Fruit fly (Drosophila melanogaster) whole organism, prepupa: ENCODE measurements around the gene RhoU.

Experiments
- Blimp-1 ChIP-seq: fragments of 200-800 bp; sonication (Bioruptor generic); optimal IDR thresholded peaks from 3 replicates; lab custom pipeline; 2017; ENCODE audit warnings: missing biosample characterization, missing genetic modification characterization, mild to moderate bottlenecking, moderate library complexity, missing genetic modification reagents
- CG10631 ChIP-seq: fragments of 200-800 bp; sonication (Bioruptor generic); optimal IDR thresholded peaks from 2 replicates; lab custom pipeline; 2016; ENCODE audit warnings: missing biosample characterization, missing genetic modification characterization
- CG10669 ChIP-seq: fragments of 200-800 bp; sonication (Bioruptor generic); optimal IDR thresholded peaks from 3 replicates; lab custom pipeline; 2018; ENCODE audit warnings: missing biosample characterization, mild to moderate bottlenecking, missing genetic modification characterization, moderate library complexity
- CG11762 ChIP-seq: fragments of 200-800 bp; sonication (Bioruptor generic); optimal IDR thresholded peaks from 3 replicates; lab custom pipeline; 2016; ENCODE audit warnings: missing biosample characterization, missing genetic modification characterization; ENCODE audit not compliant: insufficient read depth
- CG11902 ChIP-seq: fragments of 200-800 bp; sonication (Bioruptor generic); optimal IDR thresholded peaks from 3 replicates; lab custom pipeline; 2016; ENCODE audit warnings: missing biosample characterization, missing genetic modification characterization
- CG31627 ChIP-seq: fragments of 200-800 bp; sonication (Bioruptor generic); optimal IDR thresholded peaks from 3 replicates; lab custom pipeline; 2016; ENCODE audit warnings: missing biosample characterization, missing genetic modification characterization
- CG32006 ChIP-seq: fragments of 200-800 bp; sonication (Bioruptor generic); optimal IDR thresholded peaks from 3 replicates; lab custom pipeline; 2017; ENCODE audit warnings: missing biosample characterization, mild to moderate bottlenecking, missing genetic modification characterization
- CG34406 ChIP-seq: fragments of 200-800 bp; sonication (Bioruptor generic); optimal IDR thresholded peaks from 3 replicates; lab custom pipeline; 2016; ENCODE audit warnings: missing biosample characterization, missing genetic modification characterization
- CG6163 ChIP-seq: fragments of 200-800 bp; sonication (Bioruptor generic); IDR thresholded peaks from 3 replicates; pipeline ENCODE4 v1.3.6; 2022; ENCODE audit warnings: missing biosample characterization, missing genetic modification characterization
- CG6276 ChIP-seq: fragments of 200-800 bp; sonication (Bioruptor generic); optimal IDR thresholded peaks from 2 replicates; lab custom pipeline; 2017; ENCODE audit warnings: missing biosample characterization, mild to moderate bottlenecking, missing genetic modification characterization
- CG6854 ChIP-seq: fragments of 200-800 bp; sonication (Bioruptor generic); optimal IDR thresholded peaks from 2 replicates; lab custom pipeline; 2017; ENCODE audit warnings: missing biosample characterization, mild to moderate bottlenecking, missing genetic modification characterization
- CG9139 ChIP-seq: fragments of 200-800 bp; sonication (Bioruptor generic); optimal IDR thresholded peaks from 3 replicates; lab custom pipeline; 2017; ENCODE audit warnings: missing biosample characterization, mild to moderate bottlenecking, missing genetic modification characterization
- Eip78C ChIP-seq: fragments of 200-800 bp; sonication (Bioruptor generic); peaks from one replicate; lab custom pipeline; 2016; ENCODE audit warnings: missing biosample characterization, missing genetic modification characterization
- Ets96B ChIP-seq: fragments of 200-800 bp; optimal IDR thresholded peaks from 2 replicates; lab custom pipeline; 2019; ENCODE audit warnings: missing biosample characterization, mild to moderate bottlenecking, missing genetic modification characterization, moderate library complexity
- Gug ChIP-seq: fragments of 200-800 bp; sonication (Bioruptor generic); IDR thresholded peaks from 2 replicates; pipeline ENCODE4 v1.3.6; 2022; ENCODE audit warnings: missing biosample characterization, missing genetic modification characterization
- Hr39 ChIP-seq: fragments of 200-800 bp; sonication (Bioruptor generic); optimal IDR thresholded peaks from 2 replicates; lab custom pipeline; 2016; ENCODE audit warnings: missing biosample characterization, missing genetic modification characterization
- Hr4 ChIP-seq: fragments of 200-800 bp; sonication (Bioruptor generic); optimal IDR thresholded peaks from 3 replicates; lab custom pipeline; 2016; ENCODE audit warnings: missing biosample characterization, missing genetic modification characterization
- Met ChIP-seq: fragments of 200-800 bp; sonication (Bioruptor generic); optimal IDR thresholded peaks from 3 replicates; lab custom pipeline; 2016; ENCODE audit warnings: missing biosample characterization, missing genetic modification characterization
- OdsH ChIP-seq: fragments of 200-800 bp; sonication (Bioruptor generic); optimal IDR thresholded peaks from 3 replicates; lab custom pipeline; 2016; ENCODE audit warnings: missing biosample characterization, missing genetic modification characterization
- Smox ChIP-seq: fragments of 200-800 bp; sonication (Bioruptor generic); optimal IDR thresholded peaks from 3 replicates; lab custom pipeline; 2016; ENCODE audit warnings: missing biosample characterization, missing genetic modification characterization
- Sox102F ChIP-seq: fragments of 200-800 bp; sonication (Bioruptor generic); optimal IDR thresholded peaks from 2 replicates; lab custom pipeline; 2016; ENCODE audit warnings: missing biosample characterization, mild to moderate bottlenecking, missing genetic modification characterization
- Sox14 ChIP-seq: fragments of 200-800 bp; sonication (Bioruptor generic); optimal IDR thresholded peaks from 3 replicates; lab custom pipeline; 2016; ENCODE audit warnings: missing biosample characterization, missing genetic modification characterization
- Sox15 ChIP-seq: fragments of 200-800 bp; sonication (Bioruptor generic); optimal IDR thresholded peaks from 3 replicates; lab custom pipeline; 2016; ENCODE audit warnings: missing biosample characterization, missing genetic modification characterization
- cyc ChIP-seq: fragments of 200-800 bp; sonication (Bioruptor generic); optimal IDR thresholded peaks from 3 replicates; lab custom pipeline; 2016; ENCODE audit warnings: missing biosample characterization, missing genetic modification characterization
- eg ChIP-seq: fragments of 200-800 bp; sonication (Bioruptor generic); IDR thresholded peaks from 3 replicates; pipeline ENCODE4 v1.3.6; 2022; ENCODE audit warnings: missing biosample characterization, missing genetic modification characterization
- esn ChIP-seq: fragments of 200-800 bp; sonication (Bioruptor generic); optimal IDR thresholded peaks from 2 replicates; lab custom pipeline; 2016; ENCODE audit warnings: missing biosample characterization, mild to moderate bottlenecking, missing genetic modification characterization, moderate library complexity
- fd59A ChIP-seq: fragments of 200-800 bp; sonication (Bioruptor generic); optimal IDR thresholded peaks from 2 replicates; lab custom pipeline; 2017; ENCODE audit warnings: missing biosample characterization, mild to moderate bottlenecking, missing genetic modification characterization, missing genetic modification reagents
- fd85E ChIP-seq: fragments of 200-800 bp; sonication (Bioruptor generic); optimal IDR thresholded peaks from 3 replicates; lab custom pipeline; 2016; ENCODE audit warnings: missing biosample characterization, missing genetic modification characterization
- lz ChIP-seq: fragments of 200-800 bp; sonication (Bioruptor generic); optimal IDR thresholded peaks from 3 replicates; lab custom pipeline; 2016; ENCODE audit warnings: missing biosample characterization, missing genetic modification characterization
- net ChIP-seq: fragments of 200-800 bp; sonication (Bioruptor generic); optimal IDR thresholded peaks from 3 replicates; lab custom pipeline; 2016; ENCODE audit warnings: missing biosample characterization, missing genetic modification characterization
- pdm3 ChIP-seq: fragments of 200-800 bp; sonication (Bioruptor generic); optimal IDR thresholded peaks from 3 replicates; lab custom pipeline; 2016; ENCODE audit warnings: missing biosample characterization, missing genetic modification characterization
- salr ChIP-seq, 2 experiments: fragments of 200-800 bp; sonication (Bioruptor generic); optimal IDR thresholded peaks; 3 replicates each; lab custom pipeline; 2016 to 2018; ENCODE audit warnings: missing biosample characterization in 2 of 2, missing genetic modification characterization in 2 of 2, mild to moderate bottlenecking in 1 of 2
- ss ChIP-seq, 2 experiments: fragments of 200-800 bp; sonication (Bioruptor generic); optimal IDR thresholded peaks; 2 replicates in 1 of 2; 3 replicates in 1 of 2; lab custom pipeline; 2017 to 2018; ENCODE audit warnings: mild to moderate bottlenecking in 2 of 2, missing biosample characterization in 2 of 2, missing genetic modification characterization in 2 of 2, moderate library complexity in 1 of 2
- svp ChIP-seq: fragments of 200-800 bp; sonication (Bioruptor generic); peaks from one replicate; lab custom pipeline; 2016; ENCODE audit warnings: missing biosample characterization, missing genetic modification characterization
- topi ChIP-seq: fragments of 200-800 bp; sonication (Bioruptor generic); optimal IDR thresholded peaks from 3 replicates; lab custom pipeline; 2016; ENCODE audit warnings: missing biosample characterization, missing genetic modification characterization
- vri ChIP-seq: fragments of 200-800 bp; sonication (Bioruptor generic); optimal IDR thresholded peaks from 3 replicates; lab custom pipeline; 2016; ENCODE audit warnings: missing biosample characterization, mild to moderate bottlenecking, missing genetic modification characterization

Gene RhoU

dm6 chrX:10088023-10088913 lies 1.9 kb downstream of the RhoU start (continued):
- peak; percentile 71 for TF ChIP-seq fd59A (GFP tag; lab: Kevin White, UChicago)
- TF ChIP-seq ss (GFP tag; optimal IDR thresholded peaks at IDR 0.05; lab: Kevin White, UChicago): peak; percentile 72 to 76
- peak; percentile 21 to 49 for TF ChIP-seq salr (GFP tag; optimal IDR thresholded peaks at IDR 0.05; lab: Kevin White, UChicago)
- TF ChIP-seq OdsH (GFP tag; lab: Kevin White, UChicago): peak; percentile 81
- TF ChIP-seq eg: peak; percentile 70; the same call in 2 of the 3 replicates
- peak; percentile 62 for TF ChIP-seq CG32006 (GFP tag; lab: Kevin White, UChicago)
- peak; percentile 85 for TF ChIP-seq topi (GFP tag; lab: Kevin White, UChicago)
- peak; percentile 53 for TF ChIP-seq CG6276
- peak; percentile 69 for TF ChIP-seq CG9139
- peak; percentile 59 for TF ChIP-seq Hr4
- TF ChIP-seq, all 60 proteins: peak for 58

dm6 chrX:10089188-10089587 lies 2.9 kb downstream of the RhoU start:
- TF ChIP-seq eg: 0 out of 3 replicates have a peak, but pooled peaks have one; percentile 22
- peak; percentile 3 for TF ChIP-seq CG6276
- no peak for TF ChIP-seq cyc (GFP tag; lab: Kevin White, UChicago)
- peak; percentile 25 for TF ChIP-seq Eip78C (GFP tag; lab: Kevin White, UChicago)
- peak; percentile 69 for TF ChIP-seq svp (GFP tag; lab: Kevin White, UChicago)
- TF ChIP-seq CG31627 (GFP tag; lab: Kevin White, UChicago): no peak

DNA sequence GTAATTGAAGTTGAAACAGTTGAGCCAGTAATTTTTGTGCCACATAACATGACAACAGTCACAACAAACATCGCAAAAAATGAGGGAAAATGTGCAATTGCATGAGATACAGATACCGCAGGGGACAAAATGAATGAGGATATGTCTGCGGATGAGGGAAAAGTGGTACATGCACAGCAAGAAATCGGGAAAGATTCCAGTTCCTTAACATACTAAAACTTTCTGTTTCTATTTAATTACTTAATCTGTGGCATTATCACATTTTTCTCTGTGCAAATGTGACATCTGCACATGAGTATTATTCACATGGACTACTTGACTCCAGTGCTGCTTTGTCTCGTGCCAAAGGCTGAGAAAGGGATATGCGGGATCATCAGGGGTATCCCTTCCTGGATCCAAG lies 6.5 kb downstream of the RhoU start:
- TF ChIP-seq CG6163 (GFP tag; lab: Robert Waterston, UW) (no peak), fd85E (GFP tag; lab: Kevin White, UChicago) (no peak), Gug (GFP tag; lab: Robert Waterston, UW) (no peak), pdm3 (GFP tag; lab: Kevin White, UChicago) (peak; percentile 14), Eip78C (GFP tag; lab: Kevin White, UChicago) (peak; percentile 65), CG9139 (no peak), Met (GFP tag; lab: Kevin White, UChicago) (no peak), svp (GFP tag; lab: Kevin White, UChicago) (peak; percentile 62), CG11762 (no peak)

DNA sequence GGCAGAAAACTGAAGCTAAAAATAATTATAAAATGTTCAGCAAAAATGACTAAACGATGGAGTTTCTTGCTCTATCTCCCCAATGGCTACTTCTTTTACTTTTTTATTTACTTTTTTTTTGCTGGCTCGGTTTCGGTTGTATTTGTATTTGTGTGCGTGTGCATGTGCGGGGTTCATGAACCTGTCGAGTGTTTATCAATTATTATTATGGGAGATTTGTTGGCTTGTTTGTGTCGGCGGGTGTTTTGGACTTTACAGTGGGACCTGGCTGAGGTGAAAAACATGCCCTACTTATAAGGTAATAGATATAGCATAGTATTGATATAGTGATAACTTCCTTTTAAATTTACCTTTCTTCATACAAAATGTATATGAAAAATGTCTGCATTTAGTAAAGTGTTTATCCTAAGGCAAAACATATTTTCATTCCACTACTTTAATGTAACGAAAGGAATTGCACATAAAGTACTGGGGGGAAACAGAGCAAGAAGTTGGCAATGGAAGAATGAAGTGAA lies 17.3 kb downstream of the RhoU start:
- peak; percentile 19 for TF ChIP-seq Smox (GFP tag; lab: Kevin White, UChicago)
- TF ChIP-seq pdm3 (GFP tag; lab: Kevin White, UChicago): peak; percentile 18
- TF ChIP-seq Hr39 (GFP tag; lab: Kevin White, UChicago): peak; percentile 33
- TF ChIP-seq esn (GFP tag; lab: Kevin White, UChicago): peak; percentile 18
- no peak for TF ChIP-seq CG32006 (GFP tag; lab: Kevin White, UChicago)
- no peak for TF ChIP-seq Ets96B
- no peak for TF ChIP-seq cyc (GFP tag; lab: Kevin White, UChicago)
- no peak for TF ChIP-seq ss (GFP tag; optimal IDR thresholded peaks at IDR 0.05; lab: Kevin White, UChicago)
- TF ChIP-seq Blimp-1: no peak
- TF ChIP-seq svp (GFP tag; lab: Kevin White, UChicago): peak; percentile 92
- TF ChIP-seq CG9139: no peak
- peak; percentile 39 for TF ChIP-seq vri (GFP tag; lab: Kevin White, UChicago)
- no peak for TF ChIP-seq CG11902 (GFP tag; lab: Kevin White, UChicago)
- no peak for TF ChIP-seq CG6163 (GFP tag; lab: Robert Waterston, UW)
- TF ChIP-seq Gug (GFP tag; lab: Robert Waterston, UW): no peak
- TF ChIP-seq Sox15 (GFP tag; lab: Kevin White, UChicago): no peak
- TF ChIP-seq CG6854 (GFP tag; lab: Kevin White, UChicago): no peak
- no peak for TF ChIP-seq fd59A (GFP tag; lab: Kevin White, UChicago)
- peak; percentile 7 for TF ChIP-seq CG31627 (GFP tag; lab: Kevin White, UChicago)
- no peak for TF ChIP-seq net
- peak; percentile 13 for TF ChIP-seq lz (GFP tag; lab: Kevin White, UChicago)
- no peak for TF ChIP-seq CG10669 (GFP tag; lab: Kevin White, UChicago)
- peak; percentile 25 for TF ChIP-seq Sox102F (GFP tag; lab: Kevin White, UChicago)
- TF ChIP-seq CG34406: no peak
- no peak for TF ChIP-seq CG10631 (GFP tag; lab: Kevin White, UChicago)
- no peak for TF ChIP-seq fd85E (GFP tag; lab: Kevin White, UChicago)
- TF ChIP-seq Sox14 (GFP tag; lab: Kevin White, UChicago): peak; percentile 15
